Fruit fly (Drosophila melanogaster) whole organism: ENCODE results near the gene CG33128.

Source experiments
- CG8478 ChIP-seq: fragments of >200 bp; optimal IDR thresholded peaks from 2 replicates; lab custom pipeline; 2018; ENCODE audit warnings: inconsistent platforms
- Dll ChIP-seq: fragments of >200 bp; optimal IDR thresholded peaks from 2 replicates; lab custom pipeline; 2017
- EcR ChIP-seq, 2 experiments: fragments of >200 bp; optimal IDR thresholded peaks; 2 replicates each; lab custom pipeline; 2017; ENCODE audit warnings: missing biosample characterization in 2 of 2, missing genetic modification characterization in 2 of 2, missing genetic modification reagents in 2 of 2
- pan ChIP-seq: fragments of >200 bp; optimal IDR thresholded peaks from 2 replicates; lab custom pipeline; 2017
- psq ChIP-seq: fragments of >200 bp; optimal IDR thresholded peaks from 2 replicates; lab custom pipeline; 2017
- usp ChIP-seq: fragments of >200 bp; optimal IDR thresholded peaks from 2 replicates; lab custom pipeline; 2017; ENCODE audit warnings: missing biosample characterization, missing genetic modification characterization, mixed read lengths

The CG33128 gene

dm6 chr2L:1460463-1461219 lies 33.2 kb upstream of the CG33128 start:
- TF ChIP-seq CG8478 (lab: Kevin White, UChicago) = no peak
- TF ChIP-seq psq = no peak
- no peak for TF ChIP-seq pan (lab: Kevin White, UChicago)
- no peak for TF ChIP-seq Dll (lab: Kevin White, UChicago)
- TF ChIP-seq EcR (GFP tag; optimal IDR thresholded peaks at IDR 0.05; lab: Kevin White, UChicago) = no peak
- no peak for TF ChIP-seq usp

dm6 chr2L:1462136-1462535 lies 31.7 kb upstream of the CG33128 start:
- TF ChIP-seq psq (no peak), EcR (GFP tag; optimal IDR thresholded peaks at IDR 0.05; lab: Kevin White, UChicago) (no peak), CG8478 (lab: Kevin White, UChicago) (no peak), pan (lab: Kevin White, UChicago) (no peak), Dll (lab: Kevin White, UChicago) (no peak), usp (no peak)

dm6 chr2L:1463362-1463908 lies 30.4 kb upstream of the CG33128 start:
- no peak for TF ChIP-seq EcR (GFP tag; optimal IDR thresholded peaks at IDR 0.05; lab: Kevin White, UChicago)

DNA sequence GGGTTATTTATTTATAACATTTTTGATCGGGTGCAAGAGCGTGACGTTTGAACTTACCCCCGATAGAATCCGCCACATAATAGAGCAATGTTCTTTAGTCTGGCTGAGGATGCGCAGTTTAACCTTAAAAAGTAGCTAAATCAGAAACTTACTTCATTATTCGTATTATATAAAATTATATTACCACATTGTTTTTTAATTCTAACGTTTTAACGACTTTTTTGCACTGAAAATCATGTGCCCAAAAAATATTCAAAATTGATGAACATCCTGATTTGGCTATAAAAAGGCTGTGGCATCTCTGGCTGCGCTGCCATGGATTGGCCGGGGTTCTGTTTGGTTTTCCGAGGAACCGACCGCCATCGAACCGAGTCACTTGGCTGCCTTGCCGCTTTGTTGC lies 23.9 kb upstream of the CG33128 start:
- no peak for TF ChIP-seq CG8478 (lab: Kevin White, UChicago)
- no peak for TF ChIP-seq EcR (GFP tag; optimal IDR thresholded peaks at IDR 0.05; lab: Kevin White, UChicago)
- no peak for TF ChIP-seq usp
- TF ChIP-seq pan (lab: Kevin White, UChicago) = no peak
- no peak for TF ChIP-seq Dll (lab: Kevin White, UChicago)
- TF ChIP-seq psq = no peak

- TF ChIP-seq Dll (lab: Kevin White, UChicago) (no peak), psq (no peak), pan (lab: Kevin White, UChicago) (no peak), EcR (GFP tag; optimal IDR thresholded peaks at IDR 0.05; lab: Kevin White, UChicago) (no peak), CG8478 (lab: Kevin White, UChicago) (no peak), usp (no peak)
These were observed 23.1 kb upstream of the CG33128 start for dm6 chr2L:1470772-1471171.

dm6 chr2L:1473427-1473826 lies 20.4 kb upstream of the CG33128 start:
- TF ChIP-seq pan (lab: Kevin White, UChicago) = peak; percentile 79
- no peak for TF ChIP-seq CG8478 (lab: Kevin White, UChicago)

DNA sequence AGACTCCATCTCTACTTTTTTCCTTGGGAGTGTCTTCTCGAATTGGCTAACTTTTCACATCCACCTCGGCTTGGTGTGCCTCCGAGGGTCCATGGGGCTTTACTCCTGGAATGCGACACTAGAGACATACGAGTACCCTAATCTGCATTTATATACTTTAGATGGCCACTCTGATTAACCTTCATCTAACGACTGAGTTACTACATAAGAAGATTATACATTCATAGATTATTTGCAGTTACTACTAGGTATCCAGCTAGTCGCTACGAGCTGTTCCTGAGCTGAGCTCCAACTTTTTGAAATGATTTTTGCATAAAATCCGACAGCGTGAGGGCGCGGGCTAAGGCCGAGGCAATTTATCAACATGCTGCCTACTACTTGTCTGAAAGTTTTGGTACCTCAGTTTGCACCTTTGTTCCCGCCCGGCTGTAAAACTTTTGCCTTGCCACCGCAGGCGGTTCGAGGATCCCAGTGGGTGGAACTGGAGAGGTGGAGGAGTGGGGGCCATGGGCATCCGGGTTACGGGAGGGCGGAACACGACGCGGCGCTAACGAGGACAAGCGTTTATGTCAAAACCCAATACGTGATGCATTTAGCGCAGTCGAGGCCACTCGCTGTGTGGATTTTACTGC lies 16.9 kb upstream of the CG33128 start:
- TF ChIP-seq psq (no peak), Dll (lab: Kevin White, UChicago) (no peak), EcR (GFP tag; optimal IDR thresholded peaks at IDR 0.05; lab: Kevin White, UChicago) (no peak), pan (lab: Kevin White, UChicago) (no peak), CG8478 (lab: Kevin White, UChicago) (no peak), usp (no peak)

DNA sequence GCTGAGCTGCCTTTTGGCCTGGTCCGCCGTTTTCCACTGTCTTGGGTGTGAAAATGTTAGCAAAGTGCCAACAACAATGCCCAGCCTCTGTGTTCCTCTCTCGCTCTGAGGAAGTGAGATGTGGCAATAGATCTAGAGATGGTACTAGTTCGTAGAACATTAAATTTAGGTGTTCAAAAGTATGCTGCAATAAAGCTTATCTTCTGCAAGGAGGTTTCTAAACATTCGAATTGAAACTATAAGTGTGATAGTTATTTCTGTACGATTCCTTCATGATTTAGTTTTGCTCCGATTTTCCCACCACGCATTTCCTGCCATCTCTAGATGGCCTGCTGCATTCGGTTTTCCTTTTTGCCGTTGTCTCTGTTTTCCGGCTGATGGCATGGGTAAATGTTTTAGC lies 15.4 kb upstream of the CG33128 start:
- TF ChIP-seq pan (lab: Kevin White, UChicago) (no peak), Dll (lab: Kevin White, UChicago) (no peak), psq (no peak)

DNA sequence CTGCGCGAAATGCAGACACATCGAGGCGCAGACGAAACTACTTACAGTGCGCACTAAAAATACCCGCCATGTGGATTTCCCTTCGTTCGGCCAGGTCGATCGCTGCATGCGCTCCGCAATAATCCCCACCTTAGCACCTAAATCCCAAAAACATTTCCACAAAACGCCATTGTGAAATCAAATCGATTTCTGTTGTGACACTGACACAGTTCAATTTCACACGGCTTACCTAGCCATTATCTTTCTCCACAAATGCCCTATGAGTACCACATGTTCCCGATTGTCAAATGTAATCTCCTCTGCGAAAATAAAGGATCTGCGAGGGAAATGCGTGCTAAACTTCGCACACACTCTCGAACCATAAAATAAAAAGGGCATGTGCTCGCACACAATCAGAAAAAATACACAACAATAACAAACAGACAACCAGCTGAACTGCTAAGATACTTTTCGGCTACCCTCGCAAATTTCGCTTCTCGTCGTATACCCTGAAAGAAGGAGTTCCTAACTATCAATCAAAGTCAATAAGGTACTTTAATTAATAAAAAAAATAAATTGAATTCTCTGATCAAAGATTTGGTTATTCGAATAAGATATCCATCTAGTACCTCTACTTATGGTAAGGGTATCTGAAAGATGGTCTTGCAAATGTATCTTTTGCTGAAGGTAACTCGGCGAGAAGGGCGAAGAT lies 7.8 kb upstream of the CG33128 start:
- no peak for TF ChIP-seq Dll (lab: Kevin White, UChicago)
- no peak for TF ChIP-seq usp
- no peak for TF ChIP-seq pan (lab: Kevin White, UChicago)
- TF ChIP-seq EcR (GFP tag; optimal IDR thresholded peaks at IDR 0.05; lab: Kevin White, UChicago) = no peak
- no peak for TF ChIP-seq CG8478 (lab: Kevin White, UChicago)
- no peak for TF ChIP-seq psq

DNA sequence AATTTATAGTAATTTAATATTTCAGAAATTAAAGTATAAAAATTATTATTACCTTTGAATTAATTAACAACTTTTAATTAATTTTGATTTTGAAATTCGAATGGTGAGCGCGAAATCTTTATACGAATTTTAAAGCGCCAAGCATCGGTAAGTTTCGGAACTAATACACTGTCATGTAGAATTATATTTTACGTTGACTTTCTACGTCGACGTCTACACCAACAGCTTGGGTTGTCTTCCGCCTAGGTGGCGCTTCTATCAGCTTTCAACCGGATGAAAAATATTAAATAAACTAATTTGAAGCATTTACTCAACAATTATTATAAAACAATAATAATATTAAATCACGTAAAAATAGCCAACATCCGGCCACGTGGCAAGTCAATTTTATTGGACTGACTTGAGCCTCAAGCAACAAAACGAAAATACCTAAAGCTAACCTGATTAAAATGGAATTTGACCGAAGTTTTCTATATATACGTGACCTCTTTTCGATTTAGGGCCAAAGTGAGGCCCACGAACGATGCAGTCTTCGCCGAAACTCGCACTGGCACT lies 2.0 kb upstream of the CG33128 start, which contains the start of gene CG31928:
CG31928 (plus strand) TSS at position 505 of the 555 bp plus-strand sequence.
- TF ChIP-seq Dll (lab: Kevin White, UChicago) = no peak
- no peak for TF ChIP-seq EcR (GFP tag; optimal IDR thresholded peaks at IDR 0.05; lab: Kevin White, UChicago)
- no peak for TF ChIP-seq pan (lab: Kevin White, UChicago)
- TF ChIP-seq usp = no peak
- no peak for TF ChIP-seq CG8478 (lab: Kevin White, UChicago)
- TF ChIP-seq psq = no peak

- TF ChIP-seq pan (lab: Kevin White, UChicago) (no peak), EcR (GFP tag; optimal IDR thresholded peaks at IDR 0.05; lab: Kevin White, UChicago) (no peak), Dll (lab: Kevin White, UChicago) (no peak), psq (no peak), CG8478 (lab: Kevin White, UChicago) (no peak), usp (no peak)
These were observed 1.3 kb downstream of the CG33128 start, which contains the start of gene CG31926 for dm6 chr2L:1495160-1495559. Gene CG31926 (plus strand): TSS chr2L:1495460.

DNA sequence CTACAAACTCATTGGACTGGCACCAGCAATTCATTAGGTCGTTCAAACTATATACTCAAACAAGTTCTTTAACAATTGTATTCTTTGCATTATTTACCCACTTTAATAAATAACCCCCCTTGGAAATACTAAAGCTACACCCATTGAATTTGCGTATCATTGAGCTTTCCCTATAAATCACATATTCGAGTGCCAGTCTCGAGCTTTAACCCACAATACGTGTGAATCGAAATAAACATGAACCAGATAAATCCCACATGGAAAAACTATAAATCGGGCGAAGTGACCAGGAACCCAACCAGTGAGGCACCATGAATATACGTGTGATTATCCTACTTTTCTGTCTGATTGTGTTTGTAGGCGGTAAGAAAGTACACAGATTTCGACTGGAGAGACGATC lies 3.1 kb downstream of the CG33128 start, which contains the start of gene CG31661:
CG31661 (plus strand) TSS at position 301 of the 400 bp plus-strand sequence.
- TF ChIP-seq usp (no peak), CG8478 (lab: Kevin White, UChicago) (no peak), Dll (lab: Kevin White, UChicago) (no peak), pan (lab: Kevin White, UChicago) (no peak), EcR (GFP tag; optimal IDR thresholded peaks at IDR 0.05; lab: Kevin White, UChicago) (no peak), psq (no peak)
